Worm (Caenorhabditis elegans) whole organism, midembryonic: ENCODE data around the gene nspc-14.

Experiments used
- T22C8.4 ChIP-seq: fragments of 200-800 bp; sonication (Bioruptor generic); IDR thresholded peaks from 2 replicates; pipeline ENCODE4 v1.3.6; 2022; ENCODE audit warnings: missing genetic modification characterization, missing compliant biosample characterization
- cog-1 ChIP-seq: sonication (generic microtip); optimal IDR thresholded peaks from 2 replicates; lab custom pipeline; 2016; ENCODE audit warnings: missing genetic modification characterization, missing compliant biosample characterization
- flt-1 ChIP-seq: fragments of 200-800 bp; sonication (Bioruptor generic); IDR thresholded peaks from 2 replicates; pipeline ENCODE4 v1.3.6; 2022; ENCODE audit warnings: missing genetic modification characterization, missing compliant biosample characterization
- klf-2 ChIP-seq: fragments of 200-800 bp; sonication (Bioruptor generic); conservative IDR thresholded peaks from 2 replicates; pipeline ENCODE4 v1.3.6; 2022; ENCODE audit warnings: missing genetic modification reagents, missing genetic modification characterization, missing compliant biosample characterization
- ref-1 ChIP-seq: fragments of 200-800 bp; sonication (Bioruptor generic); conservative IDR thresholded peaks from 2 replicates; pipeline ENCODE4 v1.3.6; 2022; ENCODE audit warnings: missing genetic modification reagents, missing genetic modification characterization, missing compliant biosample characterization
- tab-1 ChIP-seq: fragments of 200-800 bp; sonication (Bioruptor generic); IDR thresholded peaks from 2 replicates; pipeline ENCODE4 v1.3.6; 2022; ENCODE audit warnings: missing genetic modification characterization, missing compliant biosample characterization
- ztf-23 ChIP-seq: fragments of 200-800 bp; sonication (Bioruptor generic); IDR thresholded peaks from 2 replicates; pipeline ENCODE4 v1.3.6; 2022; ENCODE audit warnings: missing genetic modification reagents, missing genetic modification characterization, missing compliant biosample characterization
- ztf-29 ChIP-seq: fragments of 200-800 bp; sonication (Bioruptor generic); IDR thresholded peaks from 2 replicates; pipeline ENCODE4 v1.3.6; 2022; ENCODE audit warnings: missing genetic modification reagents, missing genetic modification characterization, missing compliant biosample characterization

- TF ChIP-seq ztf-29 (GFP tag; lab: Robert Waterston, UW) (no peak), ztf-23 (GFP tag; lab: Robert Waterston, UW) (no peak), T22C8.4 (GFP tag; lab: Robert Waterston, UW) (no peak), tab-1 (no peak), flt-1 (GFP tag; lab: Robert Waterston, UW) (no peak), klf-2 (GFP tag; lab: Robert Waterston, UW) (no peak), cog-1 (tag; lab: Kevin White, UChicago) (no peak), ref-1 (GFP tag; lab: Robert Waterston, UW) (no peak)
These were observed 30.2 kb downstream of the nspc-14 start, which contains the start of gene srd-45 for ce11 chrX:12328676-12329075.
